Worm (Caenorhabditis elegans) whole organism, mixed stage, embryonic: Measurements from ENCODE around the gene C05D12.5.

Experiments
- ceh-43 ChIP-seq: fragments of 200-800 bp; sonication (Bioruptor generic); optimal IDR thresholded peaks from 2 replicates; lab custom pipeline; 2018; ENCODE audit warnings: mild to moderate bottlenecking, missing genetic modification characterization, moderate library complexity, missing compliant biosample characterization
- ces-1 ChIP-seq: fragments of 150-350 bp; optimal IDR thresholded peaks from 2 replicates; lab custom pipeline; 2014; ENCODE audit warnings: missing biosample characterization, missing genetic modification reagents, missing genetic modification characterization
- lsy-2 ChIP-seq: fragments of 150-350 bp; optimal IDR thresholded peaks from 2 replicates; lab custom pipeline; 2014; ENCODE audit warnings: missing biosample characterization, missing genetic modification characterization
- nhr-237 ChIP-seq: fragments of 150-350 bp; optimal IDR thresholded peaks from 2 replicates; lab custom pipeline; 2014; ENCODE audit warnings: missing biosample characterization, missing genetic modification characterization
- nhr-28 ChIP-seq: fragments of 150-350 bp; optimal IDR thresholded peaks from 2 replicates; lab custom pipeline; 2014; ENCODE audit warnings: missing biosample characterization, missing genetic modification characterization
- snpc-4 ChIP-seq: fragments of 150-350 bp; optimal IDR thresholded peaks from 2 replicates; lab custom pipeline; 2014; ENCODE audit warnings: missing biosample characterization, missing genetic modification characterization
- unc-62 ChIP-seq: fragments of 150-350 bp; optimal IDR thresholded peaks from 2 replicates; lab custom pipeline; 2014; ENCODE audit warnings: missing biosample characterization, missing genetic modification reagents, missing genetic modification characterization
- zip-8 ChIP-seq: fragments of 150-350 bp; optimal IDR thresholded peaks from 2 replicates; lab custom pipeline; 2014; ENCODE audit warnings: missing biosample characterization, missing genetic modification characterization

DNA sequence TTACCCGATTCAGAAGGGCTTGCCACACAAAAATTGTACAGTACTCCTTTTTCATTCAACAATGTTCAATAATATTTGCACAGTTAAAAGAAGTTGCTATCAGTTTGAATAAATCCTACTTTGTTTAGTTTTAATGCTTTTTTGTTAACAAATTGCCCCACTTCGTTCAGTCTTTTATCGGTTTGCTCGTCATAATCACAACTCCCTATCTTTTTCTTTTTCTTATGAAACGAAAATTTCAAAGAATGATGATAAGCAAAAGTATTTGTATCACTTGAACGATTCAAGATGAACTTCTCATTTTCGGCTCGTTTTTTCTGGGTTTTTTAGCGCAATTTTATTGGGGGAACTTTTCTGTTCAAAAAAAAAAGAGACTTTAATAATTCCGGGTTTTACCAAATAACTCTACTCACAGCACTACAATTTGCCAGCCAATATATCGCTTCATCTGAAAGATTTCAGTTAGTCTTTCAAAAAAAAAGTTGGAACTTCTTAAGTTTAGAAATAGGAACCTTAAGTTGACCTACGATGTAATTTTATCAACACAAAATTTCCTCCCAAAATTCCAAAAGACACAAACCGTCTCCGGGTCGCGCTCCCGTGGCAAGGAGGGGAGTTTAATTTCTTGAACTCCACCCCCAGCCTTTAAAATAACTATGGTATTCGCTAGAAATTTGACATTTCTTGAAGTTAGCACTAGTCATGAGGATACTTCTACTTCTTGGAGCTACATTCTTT, 9.3 kb upstream of the C05D12.5 start, which contains the start of gene C05D12.3:
- no peak for TF ChIP-seq zip-8
- TF ChIP-seq ces-1: no peak
- TF ChIP-seq snpc-4 (tag; lab: Kevin White, UChicago): no peak
- no peak for TF ChIP-seq unc-62 (GFP tag; lab: Kevin White, UChicago)
- no peak for TF ChIP-seq nhr-28
- TF ChIP-seq ceh-43 (GFP tag; lab: Kevin White, UChicago): no peak
- no peak for TF ChIP-seq lsy-2 (tag; lab: Kevin White, UChicago)
- TF ChIP-seq nhr-237 (tag; lab: Kevin White, UChicago): no peak
